Fruit fly (Drosophila melanogaster): ENCODE data around the gene ras.

The ras gene

dm6 chrX:10767350-10768005 is 23.2 kb downstream of the ras start (continued):
- TF ChIP-seq bowl (GFP tag; IDR thresholded peaks at IDR 0.05) (no peak), btn (GFP tag; optimal IDR thresholded peaks at IDR 0.05) (no peak), Sox102F (GFP tag; optimal IDR thresholded peaks at IDR 0.05) (peak; percentile 51), tio (GFP tag; optimal IDR thresholded peaks at IDR 0.05) (no peak), CG6689 (GFP tag; IDR thresholded peaks at IDR 0.05) (no peak), CG10959 (GFP tag; IDR thresholded peaks at IDR 0.05) (no peak), Mrtf (GFP tag; IDR thresholded peaks at IDR 0.05) (peak; percentile 27; the same call in 1 of the 3 replicates), tx (GFP tag; optimal IDR thresholded peaks at IDR 0.05) (peak; percentile 39), D19A (tag; optimal IDR thresholded peaks at IDR 0.05) (peak; percentile 28), so (GFP tag; IDR thresholded peaks at IDR 0.05) (peak; percentile 58; the same call in 1 of the 3 replicates), Dbx (GFP tag; IDR thresholded peaks at IDR 0.05) (peak; percentile 81), CG1024 (GFP tag; IDR thresholded peaks at IDR 0.05) (peak; percentile 17; the same call in 1 of the 2 replicates), CG17385 (GFP tag; optimal IDR thresholded peaks at IDR 0.05) (peak; percentile 59), CG1602 (GFP tag; optimal IDR thresholded peaks at IDR 0.05) (peak; percentile 3), CG17568 (GFP tag; optimal IDR thresholded peaks at IDR 0.05) (peak; percentile 23), Sin3A (optimal IDR thresholded peaks at IDR 0.05) (no peak), Hmr (GFP tag; optimal IDR thresholded peaks at IDR 0.05) (peak; percentile 72), wek (GFP tag; optimal IDR thresholded peaks at IDR 0.05) (no peak), CG9817 (tag; optimal IDR thresholded peaks at IDR 0.05) (peak; percentile 55), CG16813 (GFP tag; IDR thresholded peaks at IDR 0.05; ENCODE audit: partially characterized antibody) (no peak), Ssrp (tag; optimal IDR thresholded peaks at IDR 0.05) (peak; percentile 17), CG2199 (GFP tag; IDR thresholded peaks at IDR 0.05) (0 out of 3 replicates have a peak, but pooled peaks have one; percentile 41), CG6854 (GFP tag; optimal IDR thresholded peaks at IDR 0.05) (no peak)

DNA sequence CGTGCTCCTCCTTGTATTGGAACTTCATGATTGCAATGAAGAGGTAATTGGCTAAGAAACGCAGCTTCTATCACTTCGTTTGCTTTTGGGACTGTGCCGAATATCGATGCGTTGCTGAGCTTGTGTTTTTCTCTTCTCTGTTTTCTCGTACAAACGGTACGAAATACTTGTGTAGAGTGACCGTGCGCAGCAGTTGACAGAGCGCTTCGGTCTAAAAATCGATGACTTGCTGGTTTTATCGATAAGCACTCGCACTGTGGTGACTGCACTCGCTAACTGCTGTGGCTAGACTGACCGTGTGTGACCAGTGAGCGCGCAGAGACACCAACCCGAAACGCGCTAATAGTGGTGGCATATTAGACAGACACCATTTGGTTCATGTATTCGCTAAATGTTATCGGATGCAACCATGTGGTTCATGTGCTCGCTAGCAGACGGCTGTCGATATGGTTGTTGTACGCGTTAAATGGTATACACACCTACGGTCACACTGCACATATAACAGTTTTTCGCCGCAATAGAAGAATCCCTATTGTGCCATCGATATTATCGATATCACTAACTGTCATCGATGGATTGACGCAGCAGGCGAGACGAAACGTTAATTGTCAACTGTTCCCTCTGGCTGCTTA is 23.9 kb downstream of the ras start, which contains the start of the genes Atg8a and BTBD9:
Gene Atg8a, minus strand, starts transcription at position 296 of the 632 bp plus-strand sequence.
Gene BTBD9, plus strand, starts transcription at position 495 of the 632 bp plus-strand sequence.
- TF ChIP-seq Fer1 (GFP tag; optimal IDR thresholded peaks at IDR 0.05) (peak; percentile 25), chinmo (GFP tag; IDR thresholded peaks at IDR 0.05; ENCODE audit: partially characterized antibody) (peak; percentile 79; the same call in 1 of the 4 replicates), tll (GFP tag; optimal IDR thresholded peaks at IDR 0.05) (peak in 1 of 2 experiments; percentile 69), CG7271 (tag; optimal IDR thresholded peaks at IDR 0.05) (no peak), hbn (GFP tag; IDR thresholded peaks at IDR 0.05; ENCODE audit: partially characterized antibody) (peak; percentile 78), vnd (GFP tag; IDR thresholded peaks at IDR 0.05; ENCODE audit: partially characterized antibody) (peak; percentile 57; the same call in 1 of the 3 replicates), dmrt11E (tag; optimal IDR thresholded peaks at IDR 0.05) (no peak), amos (GFP tag; IDR thresholded peaks at IDR 0.05; ENCODE audit: partially characterized antibody) (peak; percentile 79), CG10147 (GFP tag; optimal IDR thresholded peaks at IDR 0.05) (peak; percentile 36), az2 (GFP tag; optimal IDR thresholded peaks at IDR 0.05) (no peak), bigmax (GFP tag; optimal IDR thresholded peaks at IDR 0.05) (no peak), hkb (optimal IDR thresholded peaks at IDR 0.05) (peak; percentile 45), hkb (GFP tag; IDR thresholded peaks at IDR 0.05) (no peak; the same call in 1 of the 2 replicates), Dref (GFP tag; IDR thresholded peaks at IDR 0.05) (peak; percentile 96), CG15696 (tag; optimal IDR thresholded peaks at IDR 0.05) (peak; percentile 7), CG18764 (GFP tag; optimal IDR thresholded peaks at IDR 0.05) (no peak), fu2 (GFP tag; optimal IDR thresholded peaks at IDR 0.05) (peak; percentile 42), CG9932 (GFP tag; IDR thresholded peaks at IDR 0.05) (peak; percentile 66), zfh1 (GFP tag; IDR thresholded peaks at IDR 0.05) (peak; percentile 49; the same call in 2 of the 3 replicates), sr (GFP tag; IDR thresholded peaks at IDR 0.05) (no peak), gt (GFP tag; IDR thresholded peaks at IDR 0.05) (no peak), tio (GFP tag; optimal IDR thresholded peaks at IDR 0.05) (no peak), CG8388 (GFP tag; optimal IDR thresholded peaks at IDR 0.05) (no peak), sim (GFP tag; IDR thresholded peaks at IDR 0.05) (no peak), CG9876 (GFP tag; optimal IDR thresholded peaks at IDR 0.05) (peak; percentile 42), CG16779 (GFP tag; IDR thresholded peaks at IDR 0.05) (no peak), HLH3B (GFP tag; IDR thresholded peaks at IDR 0.05) (no peak)

Measured in whole organism, embryonic.